Worm (Caenorhabditis elegans) whole organism, L1 larva: Measurements from ENCODE around the gene mpz-1.

Experiments used
- elt-3 ChIP-seq, 6 experiments: fragments of 150-350 bp in 1 of 6; sonication (generic microtip); optimal IDR thresholded peaks; 2 replicates each; lab custom pipeline; 2017 to 2018; ENCODE audit warnings: missing biosample characterization in 6 of 6, missing genetic modification characterization in 6 of 6, inconsistent platforms in 1 of 6
- nhr-77 ChIP-seq: fragments of 150-350 bp; optimal IDR thresholded peaks from 2 replicates; lab custom pipeline; 2014; ENCODE audit warnings: missing biosample characterization, missing genetic modification characterization

- TF ChIP-seq nhr-77 (tag; lab: Kevin White, UChicago) = no peak
- TF ChIP-seq elt-3 (tag; optimal IDR thresholded peaks at IDR 0.05; lab: Kevin White, UChicago) = no peak
Observed at ce11 chrII:10753694-10754093, 24.2 kb downstream of the mpz-1 start.
